Worm (Caenorhabditis elegans) whole organism, L1 larva: ENCODE measurements around the gene F22D3.4.

ENCODE experiments used
- C34B4.2 ChIP-seq: sonication (generic microtip); optimal IDR thresholded peaks from 2 replicates; lab custom pipeline; 2017; ENCODE audit warnings: mild to moderate bottlenecking, missing genetic modification characterization, missing compliant biosample characterization
- Y116A8C.19 ChIP-seq: sonication (generic microtip); optimal IDR thresholded peaks from 2 replicates; lab custom pipeline; 2016; ENCODE audit warnings: missing compliant biosample characterization, missing genetic modification characterization, borderline replicate concordance
- blmp-1 ChIP-seq: fragments of 150-350 bp; optimal IDR thresholded peaks from 2 replicates; lab custom pipeline; 2014; ENCODE audit warnings: missing biosample characterization, missing genetic modification characterization
- ceh-82 ChIP-seq, 3 experiments: fragments of 150-350 bp in 1 of 3; sonication (generic microtip) in 2 of 3; optimal IDR thresholded peaks; 2 replicates each; lab custom pipeline; 2014 to 2017; ENCODE audit warnings: missing biosample characterization in 3 of 3, missing genetic modification characterization in 3 of 3
- ceh-88 ChIP-seq: fragments of 200-800 bp; sonication (Bioruptor generic); IDR thresholded peaks from 2 replicates; pipeline ENCODE4 v1.3.6; 2022; ENCODE audit warnings: missing genetic modification characterization, missing compliant biosample characterization
- ces-1 ChIP-seq: fragments of 150-350 bp; optimal IDR thresholded peaks from 2 replicates; lab custom pipeline; 2014; ENCODE audit warnings: missing biosample characterization, missing genetic modification reagents, missing genetic modification characterization
- efl-1 ChIP-seq, 4 experiments: fragments of 150-350 bp; optimal IDR thresholded peaks in 3 of 4; peaks in 1 of 4; 1 replicate in 1 of 4; 2 replicates in 3 of 4; lab custom pipeline; 2014; ENCODE audit warnings: missing biosample characterization in 2 of 4, missing genetic modification characterization in 2 of 4, missing genetic modification reagents in 2 of 4
- efl-3 ChIP-seq: fragments of 200-800 bp; sonication (Bioruptor generic); optimal IDR thresholded peaks from 2 replicates; lab custom pipeline; 2018; ENCODE audit warnings: mild to moderate bottlenecking, missing genetic modification characterization, missing compliant biosample characterization
- egl-13 ChIP-seq: sonication (generic microtip); optimal IDR thresholded peaks from 2 replicates; lab custom pipeline; 2016; ENCODE audit warnings: missing genotype, missing genetic modification reagents, missing genetic modification characterization, missing compliant biosample characterization
- egl-27 ChIP-seq, 2 experiments: fragments of 150-350 bp in 1 of 2; sonication (generic microtip); optimal IDR thresholded peaks; 3 replicates each; lab custom pipeline; 2017 to 2018; ENCODE audit warnings: missing biosample characterization in 2 of 2, missing genetic modification characterization in 2 of 2, missing genetic modification reagents in 2 of 2
- ets-5 ChIP-seq: fragments of 200-800 bp; sonication (Bioruptor generic); IDR thresholded peaks from 2 replicates; pipeline ENCODE4 v1.3.6; 2022; ENCODE audit warnings: missing genetic modification characterization, missing compliant biosample characterization
- fkh-10 ChIP-seq: sonication (generic microtip); optimal IDR thresholded peaks from 2 replicates; lab custom pipeline; 2017; ENCODE audit warnings: missing biosample characterization, missing genetic modification reagents, missing genetic modification characterization
- fos-1 ChIP-seq: fragments of 150-350 bp; optimal IDR thresholded peaks from 2 replicates; lab custom pipeline; 2014; ENCODE audit warnings: missing biosample characterization, missing genetic modification characterization
- grh-1 ChIP-seq: fragments of 200-800 bp; sonication (Bioruptor generic); IDR thresholded peaks from 2 replicates; pipeline ENCODE4 v1.3.6; 2022; ENCODE audit warnings: missing genetic modification reagents, missing genetic modification characterization, missing compliant biosample characterization
- isw-1 ChIP-seq: fragments of 200-800 bp; sonication (Bioruptor generic); IDR thresholded peaks from 2 replicates; pipeline ENCODE4 v1.3.6; 2022; ENCODE audit warnings: missing genetic modification characterization, missing compliant biosample characterization
- jun-1 ChIP-seq: fragments of 150-350 bp; optimal IDR thresholded peaks from 2 replicates; lab custom pipeline; 2014; ENCODE audit warnings: missing biosample characterization, missing genetic modification reagents, missing genetic modification characterization
- lin-13 ChIP-seq: fragments of 150-350 bp; optimal IDR thresholded peaks from 2 replicates; lab custom pipeline; 2014; ENCODE audit warnings: missing biosample characterization, missing genetic modification reagents, missing genetic modification characterization
- lin-14 ChIP-seq: fragments of 200-800 bp; sonication (Bioruptor generic); optimal IDR thresholded peaks from 2 replicates; lab custom pipeline; 2018; ENCODE audit warnings: mild to moderate bottlenecking, missing genetic modification characterization, moderate library complexity, missing compliant biosample characterization
- lin-15B ChIP-seq: fragments of 150-350 bp; sonication (generic microtip); optimal IDR thresholded peaks from 3 replicates; lab custom pipeline; 2014; ENCODE audit warnings: missing biosample characterization, missing genetic modification characterization
- lin-35 ChIP-seq, 2 experiments: fragments of 150-350 bp; optimal IDR thresholded peaks; 2 replicates each; lab custom pipeline; 2014; ENCODE audit warnings: missing biosample characterization in 2 of 2, missing genetic modification characterization in 2 of 2, missing genetic modification reagents in 2 of 2
- lin-39 ChIP-seq: fragments of 150-350 bp; optimal IDR thresholded peaks from 2 replicates; lab custom pipeline; 2014; ENCODE audit warnings: missing biosample characterization, missing genetic modification reagents, missing genetic modification characterization
- lsy-2 ChIP-seq, 2 experiments: fragments of 150-350 bp; optimal IDR thresholded peaks; 2 replicates each; lab custom pipeline; 2014; ENCODE audit warnings: missing biosample characterization in 2 of 2, missing genetic modification characterization in 2 of 2
- mdl-1 ChIP-seq, 2 experiments: fragments of 150-350 bp; optimal IDR thresholded peaks; 2 replicates each; lab custom pipeline; 2014 to 2017; ENCODE audit warnings: missing biosample characterization in 2 of 2, missing genetic modification characterization in 2 of 2, inconsistent platforms in 1 of 2
- mef-2 ChIP-seq: fragments of 150-350 bp; optimal IDR thresholded peaks from 2 replicates; lab custom pipeline; 2014; ENCODE audit warnings: missing biosample characterization, missing genetic modification characterization
- mep-1 ChIP-seq: fragments of 150-350 bp; optimal IDR thresholded peaks from 2 replicates; lab custom pipeline; 2014; ENCODE audit warnings: missing biosample characterization, missing genetic modification characterization
- nhr-19 ChIP-seq: fragments of 200-800 bp; sonication (Bioruptor generic); conservative IDR thresholded peaks from 2 replicates; pipeline ENCODE4 v1.3.6; 2022; ENCODE audit warnings: missing genetic modification characterization, missing compliant biosample characterization
- nhr-20 ChIP-seq: sonication (generic microtip); optimal IDR thresholded peaks from 2 replicates; lab custom pipeline; 2016; ENCODE audit warnings: mild to moderate bottlenecking, missing genetic modification characterization, missing compliant biosample characterization
- nhr-237 ChIP-seq: fragments of 150-350 bp; optimal IDR thresholded peaks from 2 replicates; lab custom pipeline; 2014; ENCODE audit warnings: missing biosample characterization, missing genetic modification characterization
- nhr-47 ChIP-seq: sonication (generic microtip); optimal IDR thresholded peaks from 2 replicates; lab custom pipeline; 2016; ENCODE audit warnings: mild to moderate bottlenecking, missing genetic modification characterization, moderate library complexity, missing compliant biosample characterization
- nhr-71 ChIP-seq: sonication (generic microtip); optimal IDR thresholded peaks from 2 replicates; lab custom pipeline; 2016; ENCODE audit warnings: mild to moderate bottlenecking, missing genetic modification characterization, moderate library complexity, missing compliant biosample characterization
- nhr-77 ChIP-seq: fragments of 150-350 bp; optimal IDR thresholded peaks from 2 replicates; lab custom pipeline; 2014; ENCODE audit warnings: missing biosample characterization, missing genetic modification characterization
- nhr-84 ChIP-seq: sonication (generic microtip); optimal IDR thresholded peaks from 2 replicates; lab custom pipeline; 2017; ENCODE audit warnings: missing biosample characterization, missing genetic modification characterization
- pag-3 ChIP-seq: sonication (generic microtip); optimal IDR thresholded peaks from 2 replicates; lab custom pipeline; 2017; ENCODE audit warnings: missing genetic modification characterization, mild to moderate bottlenecking, missing compliant biosample characterization, antibody characterized with exemption, borderline replicate concordance; ENCODE audit not compliant: insufficient read depth
- pax-3 ChIP-seq: fragments of 200-800 bp; sonication (Bioruptor generic); optimal IDR thresholded peaks from 2 replicates; lab custom pipeline; 2018; ENCODE audit warnings: mild to moderate bottlenecking, missing genetic modification characterization, moderate library complexity, missing compliant biosample characterization
- skn-1 ChIP-seq: fragments of 150-350 bp; optimal IDR thresholded peaks from 2 replicates; lab custom pipeline; 2014; ENCODE audit warnings: missing biosample characterization, missing genetic modification characterization
- snpc-4 ChIP-seq: fragments of 150-350 bp; optimal IDR thresholded peaks from 2 replicates; lab custom pipeline; 2014; ENCODE audit warnings: missing biosample characterization, missing genetic modification characterization
- snu-23 ChIP-seq: sonication (generic microtip); optimal IDR thresholded peaks from 2 replicates; lab custom pipeline; 2016; ENCODE audit warnings: missing genetic modification characterization, missing compliant biosample characterization
- sox-4 ChIP-seq: sonication (generic microtip); optimal IDR thresholded peaks from 2 replicates; lab custom pipeline; 2016; ENCODE audit warnings: missing genetic modification characterization, missing compliant biosample characterization
- sptf-1 ChIP-seq: fragments of 150-350 bp; optimal IDR thresholded peaks from 2 replicates; lab custom pipeline; 2014; ENCODE audit warnings: missing biosample characterization, missing genetic modification characterization
- sup-37 ChIP-seq: fragments of 200-800 bp; sonication (Bioruptor generic); optimal IDR thresholded peaks from 2 replicates; lab custom pipeline; 2018; ENCODE audit warnings: mild to moderate bottlenecking, missing genetic modification characterization, missing compliant biosample characterization
- tbx-2 ChIP-seq: sonication (generic microtip); optimal IDR thresholded peaks from 2 replicates; lab custom pipeline; 2016; ENCODE audit warnings: missing genetic modification characterization, missing compliant biosample characterization
- tlp-1 ChIP-seq: fragments of 150-350 bp; optimal IDR thresholded peaks from 2 replicates; lab custom pipeline; 2014; ENCODE audit warnings: missing biosample characterization, missing genetic modification characterization
- unc-130 ChIP-seq: fragments of 150-350 bp; optimal IDR thresholded peaks from 2 replicates; lab custom pipeline; 2017; ENCODE audit warnings: missing biosample characterization, missing genetic modification characterization, inconsistent platforms
- unc-86 ChIP-seq: sonication (generic microtip); optimal IDR thresholded peaks from 2 replicates; lab custom pipeline; 2016; ENCODE audit warnings: missing genetic modification characterization, missing compliant biosample characterization
- unc-98 ChIP-seq: fragments of 200-800 bp; sonication (Bioruptor generic); IDR thresholded peaks from 2 replicates; pipeline ENCODE4 v1.3.6; 2022; ENCODE audit warnings: missing genetic modification characterization, missing compliant biosample characterization
- zag-1 ChIP-seq: fragments of 150-350 bp; optimal IDR thresholded peaks from 2 replicates; lab custom pipeline; 2014; ENCODE audit warnings: missing biosample characterization, missing genetic modification characterization

Gene F22D3.4

DNA sequence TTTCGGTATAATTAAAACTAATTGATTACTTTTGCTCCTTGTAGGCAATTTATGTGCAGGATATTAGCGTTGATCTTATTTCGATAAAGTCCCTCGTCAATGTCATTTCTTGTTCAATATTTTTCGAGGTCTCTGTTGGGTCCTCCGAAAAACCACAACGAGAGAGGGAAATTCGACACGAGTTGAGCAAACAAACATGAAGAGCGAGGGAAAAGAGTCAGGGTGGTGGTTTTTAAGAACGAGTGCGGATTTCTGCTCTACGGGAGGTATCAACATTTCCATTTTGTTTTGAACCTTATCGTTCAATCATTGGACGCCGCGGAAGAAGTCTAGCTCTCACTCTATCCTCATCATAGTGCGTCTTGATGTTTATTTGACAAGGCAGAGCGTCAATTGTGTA lies 7.3 kb upstream of the F22D3.4 start:
- no peak for TF ChIP-seq Y116A8C.19 (tag; lab: Kevin White, UChicago)
- no peak for TF ChIP-seq fos-1 (tag; lab: Kevin White, UChicago)
- TF ChIP-seq lin-14 (GFP tag; lab: Kevin White, UChicago) = peak; percentile 5
- TF ChIP-seq efl-1 (optimal IDR thresholded peaks at IDR 0.05; lab: Kevin White, UChicago) = no peak
- no peak for TF ChIP-seq efl-1 (GFP tag; optimal IDR thresholded peaks at IDR 0.05 in 1 of 2; lab: Kevin White, UChicago)
- TF ChIP-seq nhr-20 (tag; lab: Kevin White, UChicago) = no peak
- no peak for TF ChIP-seq unc-98

DNA sequence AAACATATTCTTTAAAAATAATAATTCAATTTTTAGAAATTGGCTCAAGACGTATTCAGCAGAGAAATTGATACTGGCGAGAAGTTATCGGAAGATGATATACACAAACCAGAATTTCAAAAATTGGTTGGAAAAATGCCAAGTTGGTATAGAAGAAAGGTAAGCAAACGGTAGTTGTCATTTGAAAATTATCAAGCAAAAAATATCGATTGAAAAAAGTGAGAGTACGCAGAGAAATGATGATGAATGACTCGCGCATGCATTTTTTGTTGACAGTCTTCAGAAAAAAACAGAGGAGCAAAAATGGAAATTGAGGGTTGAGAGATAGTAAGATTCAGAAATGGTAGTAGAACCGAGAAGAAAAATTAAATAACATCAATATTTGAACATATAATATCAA lies 5.6 kb upstream of the F22D3.4 start:
- no peak for TF ChIP-seq lin-39 (tag; lab: Kevin White, UChicago)
- no peak for TF ChIP-seq efl-1 (optimal IDR thresholded peaks at IDR 0.05; lab: Kevin White, UChicago)
- peak in 1 of 2 experiments; percentile 11 for TF ChIP-seq efl-1 (GFP tag; optimal IDR thresholded peaks at IDR 0.05 in 1 of 2; lab: Kevin White, UChicago)

DNA sequence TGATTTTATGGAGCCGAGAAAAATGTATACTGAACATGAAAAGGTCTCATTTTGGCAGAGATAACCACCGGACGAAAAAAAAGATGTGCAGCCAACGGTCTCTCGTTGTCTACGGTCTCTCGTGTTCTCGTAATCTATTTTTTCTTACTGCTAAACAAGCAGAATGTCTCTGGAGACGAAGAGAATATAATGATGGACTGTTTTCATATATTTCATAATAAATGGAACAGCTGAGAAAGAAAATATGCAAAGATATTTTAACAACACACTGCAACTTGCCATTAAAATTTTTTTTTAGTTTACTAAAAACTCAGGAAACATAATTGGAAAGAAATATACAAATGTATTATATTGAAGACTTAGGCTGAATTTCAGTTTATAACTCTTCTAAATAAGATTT lies 2.7 kb upstream of the F22D3.4 start:
- TF ChIP-seq egl-13 (tag; lab: Kevin White, UChicago) (no peak), unc-86 (no peak), blmp-1 (tag; lab: Kevin White, UChicago) (no peak), isw-1 (GFP tag; lab: Robert Waterston, UW) (no peak), lin-14 (GFP tag; lab: Kevin White, UChicago) (peak; percentile 17), mef-2 (tag; lab: Kevin White, UChicago) (no peak), Y116A8C.19 (tag; lab: Kevin White, UChicago) (no peak), nhr-77 (tag; lab: Kevin White, UChicago) (no peak), nhr-71 (tag; lab: Kevin White, UChicago) (peak; percentile 1), unc-130 (no peak), lsy-2 (tag; optimal IDR thresholded peaks at IDR 0.05; lab: Kevin White, UChicago) (no peak), mep-1 (peak; percentile 7), pax-3 (tag; lab: Kevin White, UChicago) (no peak), nhr-47 (no peak), lin-15B (no peak), C34B4.2 (tag; lab: Kevin White, UChicago) (no peak), lin-35 (GFP tag; optimal IDR thresholded peaks at IDR 0.05; lab: Kevin White, UChicago) (no peak), nhr-20 (tag; lab: Kevin White, UChicago) (no peak), sox-4 (no peak), pag-3 (tag; lab: Kevin White, UChicago) (no peak), tlp-1 (no peak), mdl-1 (tag; optimal IDR thresholded peaks at IDR 0.05; lab: Kevin White, UChicago) (no peak), ces-1 (no peak), unc-98 (no peak), zag-1 (tag; lab: Kevin White, UChicago) (no peak), fkh-10 (GFP tag; lab: Kevin White, UChicago) (no peak), jun-1 (tag; lab: Kevin White, UChicago) (no peak), sup-37 (GFP tag; lab: Kevin White, UChicago) (no peak), nhr-237 (tag; lab: Kevin White, UChicago) (no peak), ceh-88 (GFP tag; lab: Robert Waterston, UW) (no peak), lin-13 (no peak), sptf-1 (tag; lab: Kevin White, UChicago) (no peak), tbx-2 (tag; lab: Kevin White, UChicago) (no peak), skn-1 (no peak), snpc-4 (tag; lab: Kevin White, UChicago) (peak; percentile 19)

DNA sequence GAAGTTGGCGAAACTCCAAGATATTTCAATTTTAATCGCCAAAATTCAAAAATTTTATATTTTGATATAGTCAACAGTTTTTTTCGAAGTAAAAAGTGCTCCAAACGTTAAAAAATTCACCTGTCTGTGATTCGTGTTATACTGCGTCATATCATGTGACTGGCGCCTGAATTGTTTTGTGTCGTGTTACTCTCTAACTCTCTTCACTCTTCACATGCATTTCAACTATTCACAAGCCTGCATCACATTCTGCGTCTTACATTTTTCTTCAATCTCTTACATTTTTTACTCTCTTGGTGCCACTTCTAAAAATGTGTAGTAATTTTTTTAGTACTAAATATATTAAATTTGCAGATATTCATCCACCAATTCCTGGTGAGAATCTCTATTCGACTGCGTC lies 1.0 kb upstream of the F22D3.4 start, which contains the start of gene flcn-1:
TSS of gene flcn-1 (plus strand) at position 348 of the 400 bp plus-strand sequence.
- TF ChIP-seq grh-1 (no peak), pag-3 (tag; lab: Kevin White, UChicago) (no peak), egl-27 (tag; optimal IDR thresholded peaks at IDR 0.05; lab: Kevin White, UChicago) (no peak), zag-1 (tag; lab: Kevin White, UChicago) (no peak), ceh-82 (tag; optimal IDR thresholded peaks at IDR 0.05; lab: Kevin White, UChicago) (peak in 1 of 3 experiments; percentile 10), jun-1 (tag; lab: Kevin White, UChicago) (no peak), ceh-88 (GFP tag; lab: Robert Waterston, UW) (no peak), nhr-84 (tag; lab: Kevin White, UChicago) (no peak), ets-5 (GFP tag; lab: Robert Waterston, UW) (no peak), C34B4.2 (tag; lab: Kevin White, UChicago) (no peak), snu-23 (peak; percentile 74), sptf-1 (tag; lab: Kevin White, UChicago) (no peak), nhr-19 (GFP tag; lab: Robert Waterston, UW) (peak; percentile 42), ces-1 (no peak), lin-14 (GFP tag; lab: Kevin White, UChicago) (peak; percentile 85), efl-3 (GFP tag; lab: Kevin White, UChicago) (no peak), lin-35 (GFP tag; optimal IDR thresholded peaks at IDR 0.05; lab: Kevin White, UChicago) (peak; percentile 55 to 60), nhr-20 (tag; lab: Kevin White, UChicago) (peak; percentile 64), skn-1 (no peak), lin-39 (tag; lab: Kevin White, UChicago) (peak; percentile 6), isw-1 (GFP tag; lab: Robert Waterston, UW) (no peak)
